Fruit fly (Drosophila melanogaster): Measurements from ENCODE around the gene Sirt1.

The Sirt1 gene

dm6 chr2L:13164994-13165801 lies at the start of gene Sirt1:
Gene Sirt1 (plus strand): TSS chr2L:13165564.
- TF ChIP-seq CG7045 (GFP tag; optimal IDR thresholded peaks at IDR 0.05) (peak; percentile 79), cic (GFP tag; optimal IDR thresholded peaks at IDR 0.05) (peak; percentile 88), CG1620 (GFP tag; optimal IDR thresholded peaks at IDR 0.05) (peak; percentile 46), Hr96 (GFP tag; optimal IDR thresholded peaks at IDR 0.05) (no peak), Mnt (GFP tag; optimal IDR thresholded peaks at IDR 0.05) (peak; percentile 82), cnc (optimal IDR thresholded peaks at IDR 0.05) (peak in 1 of 2 experiments; percentile 12), Clk (GFP tag; optimal IDR thresholded peaks at IDR 0.05) (no peak), toe (GFP tag; optimal IDR thresholded peaks at IDR 0.05) (no peak), Crg-1 (GFP tag; optimal IDR thresholded peaks at IDR 0.05) (peak; percentile 23), CG7101 (tag; optimal IDR thresholded peaks at IDR 0.05) (peak; percentile 86), bab1 (GFP tag; optimal IDR thresholded peaks at IDR 0.05) (peak; percentile 43), CG12768 (GFP tag; optimal IDR thresholded peaks at IDR 0.05) (peak; percentile 78), CG14711 (tag; optimal IDR thresholded peaks at IDR 0.05) (peak; percentile 79), CG5204 (GFP tag; optimal IDR thresholded peaks at IDR 0.05) (no peak), ovo (GFP tag; optimal IDR thresholded peaks at IDR 0.05) (peak; percentile 55), CG11617 (GFP tag; optimal IDR thresholded peaks at IDR 0.05) (peak; percentile 85), tj (GFP tag; optimal IDR thresholded peaks at IDR 0.05) (no peak), kay (GFP tag; ENCODE audit: borderline replicate concordance) (peak; percentile 99), pad (GFP tag; optimal IDR thresholded peaks at IDR 0.05) (peak; percentile 76), CG33017 (tag; optimal IDR thresholded peaks at IDR 0.05) (peak; percentile 73)

dm6 chr2L:13116738-13117137 lies 48.6 kb upstream of the Sirt1 start:
- TF ChIP-seq Hr96 (GFP tag; optimal IDR thresholded peaks at IDR 0.05): no peak
- TF ChIP-seq CG7045 (GFP tag; optimal IDR thresholded peaks at IDR 0.05): no peak
- no peak for TF ChIP-seq CG12768 (GFP tag; optimal IDR thresholded peaks at IDR 0.05)
- no peak for TF ChIP-seq toe (GFP tag; optimal IDR thresholded peaks at IDR 0.05)
- no peak for TF ChIP-seq cnc (optimal IDR thresholded peaks at IDR 0.05)
- no peak for TF ChIP-seq CG33017 (tag; optimal IDR thresholded peaks at IDR 0.05)
- TF ChIP-seq cic (GFP tag; optimal IDR thresholded peaks at IDR 0.05): no peak
- no peak for TF ChIP-seq CG7101 (tag; optimal IDR thresholded peaks at IDR 0.05)
- no peak for TF ChIP-seq tj (GFP tag; optimal IDR thresholded peaks at IDR 0.05)
- no peak for TF ChIP-seq Crg-1 (GFP tag; optimal IDR thresholded peaks at IDR 0.05)
- no peak for TF ChIP-seq CG1620 (GFP tag; optimal IDR thresholded peaks at IDR 0.05)
- no peak for TF ChIP-seq CG11617 (GFP tag; optimal IDR thresholded peaks at IDR 0.05)
- no peak for TF ChIP-seq CG5204 (GFP tag; optimal IDR thresholded peaks at IDR 0.05)
- no peak for TF ChIP-seq Clk (GFP tag; optimal IDR thresholded peaks at IDR 0.05)

dm6 chr2L:13119034-13119433 lies 46.3 kb upstream of the Sirt1 start, which contains the start of the genes CG44198 and CG43050:
Gene CG44198 (minus strand): TSS chr2L:13119134.
Gene CG43050 (plus strand): TSS chr2L:13119294.
- TF ChIP-seq Mnt (GFP tag; optimal IDR thresholded peaks at IDR 0.05): no peak
- no peak for TF ChIP-seq tj (GFP tag; optimal IDR thresholded peaks at IDR 0.05)
- no peak for TF ChIP-seq CG5204 (GFP tag; optimal IDR thresholded peaks at IDR 0.05)
- TF ChIP-seq pad (GFP tag; optimal IDR thresholded peaks at IDR 0.05): no peak
- no peak for TF ChIP-seq CG7045 (GFP tag; optimal IDR thresholded peaks at IDR 0.05)
- TF ChIP-seq CG1620 (GFP tag; optimal IDR thresholded peaks at IDR 0.05): no peak
- TF ChIP-seq Hr96 (GFP tag; optimal IDR thresholded peaks at IDR 0.05): no peak

- TF ChIP-seq CG11617 (GFP tag; optimal IDR thresholded peaks at IDR 0.05): no peak
- TF ChIP-seq Clk (GFP tag; optimal IDR thresholded peaks at IDR 0.05): no peak
- no peak for TF ChIP-seq CG14711 (tag; optimal IDR thresholded peaks at IDR 0.05)
Observed at dm6 chr2L:13122526-13122925, 42.8 kb upstream of the Sirt1 start.

DNA sequence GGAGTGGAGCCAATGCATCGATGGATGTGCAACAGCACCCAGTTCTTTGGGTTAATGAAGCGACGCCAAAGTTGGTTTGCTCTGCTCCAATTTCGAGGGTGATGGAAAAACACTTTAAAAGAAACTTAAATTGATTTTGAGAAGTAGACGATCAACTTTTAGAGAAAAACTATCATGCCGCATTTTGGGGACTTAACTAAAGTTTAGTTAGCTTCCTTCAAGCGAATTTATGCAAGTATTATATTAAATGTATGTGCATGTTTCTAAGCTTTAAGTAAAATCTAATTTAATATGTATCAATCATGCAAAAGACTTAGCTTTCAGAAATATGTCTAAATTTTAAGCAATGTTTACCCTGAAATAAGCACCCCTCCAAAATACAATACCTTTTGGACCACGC lies 35.1 kb upstream of the Sirt1 start, which contains the start of gene CG5122:
CG5122 (plus strand) TSS at position 301 of the 400 bp plus-strand sequence.
- no peak for TF ChIP-seq CG7045 (GFP tag; optimal IDR thresholded peaks at IDR 0.05)
- no peak for TF ChIP-seq ovo (GFP tag; optimal IDR thresholded peaks at IDR 0.05)
- TF ChIP-seq toe (GFP tag; optimal IDR thresholded peaks at IDR 0.05): no peak
- TF ChIP-seq CG12768 (GFP tag; optimal IDR thresholded peaks at IDR 0.05): no peak
- TF ChIP-seq CG5204 (GFP tag; optimal IDR thresholded peaks at IDR 0.05): no peak
- TF ChIP-seq cic (GFP tag; optimal IDR thresholded peaks at IDR 0.05): no peak
- no peak for TF ChIP-seq CG1620 (GFP tag; optimal IDR thresholded peaks at IDR 0.05)
- TF ChIP-seq kay (GFP tag; ENCODE audit: borderline replicate concordance): no peak

DNA sequence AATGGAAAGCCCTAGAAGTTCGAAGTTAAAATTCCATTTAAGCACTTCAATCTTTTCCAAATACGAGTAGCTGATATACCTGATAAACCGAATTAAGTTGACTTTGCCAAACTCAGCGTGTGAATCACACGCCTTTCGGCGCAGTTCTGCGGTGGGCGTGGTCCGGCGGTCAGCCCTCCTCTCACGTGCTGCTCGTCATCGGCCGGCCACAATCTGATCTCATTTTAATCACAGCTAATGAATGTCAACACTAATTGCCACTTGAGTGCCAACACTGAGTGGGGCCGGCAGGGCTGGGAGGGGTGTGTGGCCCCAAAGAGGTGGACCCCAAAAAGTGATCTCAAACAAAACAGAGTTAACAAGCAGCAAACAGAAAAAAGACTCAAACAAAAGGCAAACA lies 29.4 kb upstream of the Sirt1 start:
- TF ChIP-seq Hr96 (GFP tag; optimal IDR thresholded peaks at IDR 0.05): no peak
- no peak for TF ChIP-seq cnc (optimal IDR thresholded peaks at IDR 0.05)
- no peak for TF ChIP-seq CG11617 (GFP tag; optimal IDR thresholded peaks at IDR 0.05)
- TF ChIP-seq CG33017 (tag; optimal IDR thresholded peaks at IDR 0.05): no peak
- TF ChIP-seq Crg-1 (GFP tag; optimal IDR thresholded peaks at IDR 0.05): no peak
- TF ChIP-seq kay (GFP tag; ENCODE audit: borderline replicate concordance): no peak
- no peak for TF ChIP-seq Mnt (GFP tag; optimal IDR thresholded peaks at IDR 0.05)
- TF ChIP-seq toe (GFP tag; optimal IDR thresholded peaks at IDR 0.05): no peak
- no peak for TF ChIP-seq CG7101 (tag; optimal IDR thresholded peaks at IDR 0.05)
- TF ChIP-seq CG7045 (GFP tag; optimal IDR thresholded peaks at IDR 0.05): no peak
- TF ChIP-seq cic (GFP tag; optimal IDR thresholded peaks at IDR 0.05): no peak
- TF ChIP-seq bab1 (GFP tag; optimal IDR thresholded peaks at IDR 0.05): no peak
